Fruit fly (Drosophila melanogaster) whole organism, embryonic: Measurements from ENCODE around the gene mia.

Source experiments
- Abd-B ChIP-seq: fragments of 200-800 bp; sonication (Bioruptor generic); optimal IDR thresholded peaks from 2 replicates; lab custom pipeline; 2018; ENCODE audit warnings: missing biosample characterization, mild to moderate bottlenecking, missing genetic modification characterization, moderate library complexity
- CG10209 ChIP-seq: fragments of 200-800 bp; sonication (Bioruptor generic); optimal IDR thresholded peaks from 3 replicates; lab custom pipeline; 2017; ENCODE audit warnings: missing biosample characterization, mild to moderate bottlenecking, missing genetic modification characterization, missing genetic modification reagents
- CG11456 ChIP-seq: fragments of 200-800 bp; sonication (Bioruptor generic); IDR thresholded peaks from 3 replicates; pipeline ENCODE4 v1.3.6; 2022; ENCODE audit warnings: missing biosample characterization, missing genetic modification characterization
- CG11504 ChIP-seq: fragments of 200-800 bp; sonication (Bioruptor generic); optimal IDR thresholded peaks from 3 replicates; lab custom pipeline; 2019; ENCODE audit warnings: missing biosample characterization, mild to moderate bottlenecking, missing genetic modification characterization, moderate library complexity
- CG11695 ChIP-seq: fragments of 200-800 bp; sonication (Bioruptor generic); IDR thresholded peaks from 3 replicates; pipeline ENCODE4 v1.3.6; 2022; ENCODE audit warnings: missing biosample characterization, missing genetic modification characterization
- CG12391 ChIP-seq: fragments of 200-800 bp; sonication (Bioruptor generic); optimal IDR thresholded peaks from 3 replicates; lab custom pipeline; 2018; ENCODE audit warnings: missing biosample characterization, mild to moderate bottlenecking, missing genetic modification characterization, moderate library complexity
- CG12744 ChIP-seq: fragments of 200-800 bp; sonication (Bioruptor generic); optimal IDR thresholded peaks from 2 replicates; lab custom pipeline; 2016; ENCODE audit warnings: missing biosample characterization, missing genetic modification characterization
- CG14860 ChIP-seq: fragments of 200-800 bp; sonication (Bioruptor generic); IDR thresholded peaks from 3 replicates; pipeline ENCODE4 v1.3.6; 2022; ENCODE audit warnings: missing biosample characterization, missing genetic modification characterization; ENCODE audit not compliant: partially characterized antibody
- CG16813 ChIP-seq: fragments of 200-800 bp; sonication (Bioruptor generic); IDR thresholded peaks from 3 replicates; pipeline ENCODE4 v1.3.6; 2022; ENCODE audit warnings: missing biosample characterization, missing genetic modification characterization; ENCODE audit not compliant: partially characterized antibody
- CG17912 ChIP-seq: fragments of 200-800 bp; sonication (Bioruptor generic); optimal IDR thresholded peaks from 2 replicates; lab custom pipeline; 2018; ENCODE audit warnings: missing biosample characterization, mild to moderate bottlenecking, missing genetic modification characterization
- CG18764 ChIP-seq: fragments of 200-800 bp; sonication (Bioruptor generic); optimal IDR thresholded peaks from 3 replicates; lab custom pipeline; 2016; ENCODE audit warnings: missing biosample characterization, missing genetic modification characterization
- CG30020 ChIP-seq: fragments of 200-800 bp; optimal IDR thresholded peaks from 2 replicates; lab custom pipeline; 2019; ENCODE audit warnings: missing biosample characterization, mild to moderate bottlenecking, missing genetic modification characterization, moderate library complexity
- CG31388 ChIP-seq: fragments of 200-800 bp; sonication (Bioruptor generic); optimal IDR thresholded peaks from 2 replicates; lab custom pipeline; 2016; ENCODE audit warnings: missing biosample characterization, missing genetic modification characterization
- CG34224 ChIP-seq: fragments of 200-800 bp; sonication (Bioruptor generic); IDR thresholded peaks from 3 replicates; pipeline ENCODE4 v1.3.6; 2022; ENCODE audit warnings: missing biosample characterization, missing genetic modification characterization; ENCODE audit not compliant: partially characterized antibody
- CG34376 ChIP-seq: fragments of 200-800 bp; sonication (Bioruptor generic); optimal IDR thresholded peaks from 2 replicates; lab custom pipeline; 2018; ENCODE audit warnings: missing biosample characterization, mild to moderate bottlenecking, missing genetic modification characterization
- CG3847 ChIP-seq: fragments of 200-800 bp; sonication (Bioruptor generic); IDR thresholded peaks from 2 replicates; pipeline ENCODE4 v1.3.6; 2022; ENCODE audit warnings: missing biosample characterization, missing genetic modification characterization
- CG4360 ChIP-seq: fragments of 200-800 bp; sonication (Bioruptor generic); IDR thresholded peaks from 2 replicates; pipeline ENCODE4 v1.3.6; 2022; ENCODE audit warnings: missing biosample characterization, missing genetic modification characterization
- CG4424 ChIP-seq: fragments of 200-800 bp; sonication (Bioruptor generic); optimal IDR thresholded peaks from 3 replicates; lab custom pipeline; 2016; ENCODE audit warnings: missing biosample characterization, missing genetic modification characterization
- CG6175 ChIP-seq: fragments of 200-800 bp; sonication (Bioruptor generic); IDR thresholded peaks from 3 replicates; pipeline ENCODE4 v1.3.6; 2022; ENCODE audit warnings: missing biosample characterization, missing genetic modification characterization
- CG6272 ChIP-seq: fragments of 200-800 bp; sonication (Bioruptor generic); IDR thresholded peaks from 2 replicates; pipeline ENCODE4 v1.3.6; 2022; ENCODE audit warnings: missing biosample characterization, missing genetic modification characterization
- CG8359 ChIP-seq: fragments of 200-800 bp; sonication (Bioruptor generic); optimal IDR thresholded peaks from 2 replicates; lab custom pipeline; 2017; ENCODE audit warnings: missing biosample characterization, mild to moderate bottlenecking, missing genetic modification characterization, borderline replicate concordance
- D19A ChIP-seq: fragments of 200-800 bp; optimal IDR thresholded peaks from 3 replicates; lab custom pipeline; 2019; ENCODE audit warnings: missing biosample characterization, mild to moderate bottlenecking, missing genetic modification characterization, moderate library complexity
- Deaf1 ChIP-seq: fragments of 200-800 bp; optimal IDR thresholded peaks from 3 replicates; lab custom pipeline; 2019; ENCODE audit warnings: missing biosample characterization, mild to moderate bottlenecking, missing genetic modification characterization, moderate library complexity
- Dip3 ChIP-seq: fragments of 200-800 bp; sonication (Bioruptor generic); optimal IDR thresholded peaks from 3 replicates; lab custom pipeline; 2016; ENCODE audit warnings: missing biosample characterization, missing genetic modification characterization
- Ets97D ChIP-seq: fragments of 200-800 bp; sonication (Bioruptor generic); optimal IDR thresholded peaks from 3 replicates; lab custom pipeline; 2016; ENCODE audit warnings: missing biosample characterization, missing genetic modification characterization
- Hmx ChIP-seq: fragments of 200-800 bp; sonication (Bioruptor generic); optimal IDR thresholded peaks from 2 replicates; lab custom pipeline; 2016; ENCODE audit warnings: missing biosample characterization, missing genetic modification characterization
- Hr3 ChIP-seq: fragments of 200-800 bp; sonication (Bioruptor generic); optimal IDR thresholded peaks from 3 replicates; lab custom pipeline; 2016; ENCODE audit warnings: missing biosample characterization, missing genetic modification characterization
- Kr ChIP-seq: fragments of 200-800 bp; sonication (Bioruptor generic); optimal IDR thresholded peaks from 2 replicates; lab custom pipeline; 2017; ENCODE audit warnings: missing biosample characterization, mild to moderate bottlenecking, missing genetic modification characterization
- Lim3 ChIP-seq: fragments of 200-800 bp; sonication (Bioruptor generic); IDR thresholded peaks from 2 replicates; pipeline ENCODE4 v1.3.6; 2022; ENCODE audit warnings: missing biosample characterization, missing genetic modification characterization
- MESR4 ChIP-seq: fragments of 200-800 bp; sonication (Bioruptor generic); optimal IDR thresholded peaks from 2 replicates; lab custom pipeline; 2018; ENCODE audit warnings: missing biosample characterization, mild to moderate bottlenecking, missing genetic modification characterization, moderate library complexity
- Mrtf ChIP-seq: fragments of 200-800 bp; sonication (Bioruptor generic); IDR thresholded peaks from 3 replicates; pipeline ENCODE4 v1.3.6; 2022; ENCODE audit warnings: missing biosample characterization, missing genetic modification characterization
- NK7.1 ChIP-seq: fragments of 200-800 bp; sonication (Bioruptor generic); optimal IDR thresholded peaks from 3 replicates; lab custom pipeline; 2016; ENCODE audit warnings: missing biosample characterization, missing genetic modification characterization
- Nf-YB ChIP-seq: fragments of 200-800 bp; sonication (Bioruptor generic); optimal IDR thresholded peaks from 3 replicates; lab custom pipeline; 2019; ENCODE audit warnings: missing biosample characterization, mild to moderate bottlenecking, missing genetic modification characterization, moderate library complexity
- Sry-β ChIP-seq: fragments of 200-800 bp; sonication (Bioruptor generic); optimal IDR thresholded peaks from 2 replicates; lab custom pipeline; 2018; ENCODE audit warnings: missing biosample characterization, mild to moderate bottlenecking, missing genetic modification characterization, moderate library complexity
- Tbp ChIP-seq: fragments of >200 bp; optimal IDR thresholded peaks from 2 replicates; lab custom pipeline; 2018; ENCODE audit warnings: missing biosample characterization, missing genetic modification characterization
- Xrp1 ChIP-seq: fragments of 200-800 bp; sonication (Bioruptor generic); IDR thresholded peaks from 2 replicates; pipeline ENCODE4 v1.3.6; 2022; ENCODE audit warnings: missing biosample characterization, missing genetic modification characterization
- bab2 ChIP-seq: fragments of 200-800 bp; sonication (Bioruptor generic); optimal IDR thresholded peaks from 2 replicates; lab custom pipeline; 2016; ENCODE audit warnings: missing biosample characterization, missing genetic modification characterization
- dmrt11E ChIP-seq: fragments of 200-800 bp; sonication (Bioruptor generic); optimal IDR thresholded peaks from 3 replicates; lab custom pipeline; 2018; ENCODE audit warnings: missing biosample characterization, mild to moderate bottlenecking, missing genetic modification characterization, moderate library complexity
- ftz-f1 ChIP-seq: fragments of 200-800 bp; sonication (Bioruptor generic); optimal IDR thresholded peaks from 2 replicates; lab custom pipeline; 2016; ENCODE audit warnings: missing biosample characterization, missing genetic modification characterization
- jumu ChIP-seq: fragments of 200-800 bp; sonication (Bioruptor generic); optimal IDR thresholded peaks from 3 replicates; lab custom pipeline; 2016; ENCODE audit warnings: missing biosample characterization, missing genetic modification characterization
- kay ChIP-seq: fragments of 200-800 bp; sonication (Bioruptor generic); optimal IDR thresholded peaks from 2 replicates; lab custom pipeline; 2016; ENCODE audit warnings: missing biosample characterization, missing genetic modification characterization
- lbe ChIP-seq: fragments of 200-800 bp; sonication (Bioruptor generic); optimal IDR thresholded peaks from 2 replicates; lab custom pipeline; 2016; ENCODE audit warnings: missing biosample characterization, mild to moderate bottlenecking, missing genetic modification characterization
- luna ChIP-seq: fragments of 200-800 bp; sonication (Bioruptor generic); optimal IDR thresholded peaks from 2 replicates; lab custom pipeline; 2016; ENCODE audit warnings: missing biosample characterization, missing genetic modification characterization
- mam ChIP-seq: fragments of 200-800 bp; sonication (Bioruptor generic); optimal IDR thresholded peaks from 3 replicates; lab custom pipeline; 2016; ENCODE audit warnings: missing biosample characterization, missing genetic modification characterization
- mld ChIP-seq: fragments of 200-800 bp; sonication (Bioruptor generic); IDR thresholded peaks from 3 replicates; pipeline ENCODE4 v1.3.6; 2022; ENCODE audit warnings: missing biosample characterization, missing genetic modification characterization; ENCODE audit not compliant: partially characterized antibody
- pho ChIP-seq: fragments of 200-800 bp; sonication (Bioruptor generic); optimal IDR thresholded peaks from 2 replicates; lab custom pipeline; 2016; ENCODE audit warnings: missing biosample characterization, missing genetic modification characterization
- pnt ChIP-seq: fragments of 200-800 bp; sonication (Bioruptor generic); optimal IDR thresholded peaks from 3 replicates; lab custom pipeline; 2016; ENCODE audit warnings: missing biosample characterization, missing genetic modification characterization
- shn ChIP-seq: fragments of 200-800 bp; sonication (Bioruptor generic); optimal IDR thresholded peaks from 3 replicates; lab custom pipeline; 2016; ENCODE audit warnings: missing biosample characterization, missing genetic modification characterization
- slou ChIP-seq: fragments of 200-800 bp; sonication (Bioruptor generic); optimal IDR thresholded peaks from 3 replicates; lab custom pipeline; 2016; ENCODE audit warnings: missing biosample characterization, missing genetic modification characterization
- sqz ChIP-seq: fragments of 200-800 bp; sonication (Bioruptor generic); optimal IDR thresholded peaks from 3 replicates; lab custom pipeline; 2018; ENCODE audit warnings: missing biosample characterization, mild to moderate bottlenecking, missing genetic modification characterization
- ssp ChIP-seq: fragments of 200-800 bp; sonication (Bioruptor generic); IDR thresholded peaks from 2 replicates; pipeline ENCODE4 v1.3.6; 2022; ENCODE audit warnings: missing biosample characterization, missing genetic modification characterization

mia gene

DNA sequence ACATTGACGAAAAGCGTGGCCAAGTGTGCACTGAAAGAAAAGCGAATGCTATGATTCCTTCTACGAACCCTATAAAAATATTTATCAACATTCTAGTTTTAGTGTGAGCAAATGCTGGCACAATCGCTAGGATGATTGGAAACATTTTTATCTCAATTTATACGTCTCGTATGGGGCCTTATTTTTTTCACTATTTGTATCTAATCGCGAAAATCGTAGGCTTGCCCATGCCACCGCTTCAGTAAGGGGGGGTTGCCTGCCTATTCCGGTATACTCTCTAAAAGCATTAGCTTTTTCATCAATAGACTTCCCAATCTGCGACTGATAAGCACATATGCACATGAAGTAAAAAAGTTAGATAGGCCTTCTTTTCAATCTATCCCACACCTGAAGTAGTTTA, 14.7 kb upstream of the mia start (continued):
- TF ChIP-seq mld = no peak
- TF ChIP-seq CG11504 (tag; lab: Kevin White, UChicago) = peak; percentile 88
- TF ChIP-seq Kr = no peak
- TF ChIP-seq kay (GFP tag; lab: Kevin White, UChicago) = peak; percentile 39
- peak; percentile 5 for TF ChIP-seq CG8359 (GFP tag; lab: Kevin White, UChicago)
- peak; percentile 40 for TF ChIP-seq CG31388 (GFP tag; lab: Kevin White, UChicago)
- TF ChIP-seq dmrt11E (tag; lab: Kevin White, UChicago) = no peak
- no peak for TF ChIP-seq CG34224
- TF ChIP-seq Tbp (GFP tag; lab: Kevin White, UChicago) = no peak
- TF ChIP-seq CG12391 (tag; lab: Kevin White, UChicago) = peak; percentile 82
- TF ChIP-seq CG14860 = no peak
- TF ChIP-seq Hr3 (GFP tag; lab: Kevin White, UChicago) = peak; percentile 74
- peak; percentile 89 for TF ChIP-seq CG11695 (GFP tag; lab: Robert Waterston, UW)
- TF ChIP-seq sqz (GFP tag; lab: Kevin White, UChicago) = no peak
- TF ChIP-seq CG34376 = peak; percentile 96
- TF ChIP-seq CG3847 (GFP tag; lab: Robert Waterston, UW) = peak; percentile 82
- peak; percentile 82 for TF ChIP-seq CG10209 (GFP tag; lab: Kevin White, UChicago)
- peak; percentile 59 for TF ChIP-seq ssp (GFP tag; lab: Robert Waterston, UW)
- no peak for TF ChIP-seq CG17912 (GFP tag; lab: Kevin White, UChicago)
- no peak for TF ChIP-seq Abd-B
- peak; percentile 25 for TF ChIP-seq Deaf1 (tag; lab: Kevin White, UChicago)
- TF ChIP-seq CG6272 (GFP tag; lab: Robert Waterston, UW) = peak; percentile 84
- peak; percentile 60 for TF ChIP-seq D19A (tag; lab: Kevin White, UChicago)
- TF ChIP-seq CG11456 (GFP tag; lab: Robert Waterston, UW) = peak; percentile 83
- TF ChIP-seq mam = peak; percentile 65
- peak; percentile 64 for TF ChIP-seq CG4360 (GFP tag; lab: Robert Waterston, UW)
- peak; percentile 79 for TF ChIP-seq jumu (GFP tag; lab: Kevin White, UChicago)
- no peak for TF ChIP-seq Sry-β (GFP tag; lab: Kevin White, UChicago)
- peak; percentile 81 for TF ChIP-seq Mrtf
- peak; percentile 63 for TF ChIP-seq CG4424 (GFP tag; lab: Kevin White, UChicago)
- peak; percentile 75 for TF ChIP-seq Dip3 (GFP tag; lab: Kevin White, UChicago)
- peak; percentile 58 for TF ChIP-seq NK7.1 (GFP tag; lab: Kevin White, UChicago)
- TF ChIP-seq CG12744 (GFP tag; lab: Kevin White, UChicago) = peak; percentile 27
- peak; percentile 38 for TF ChIP-seq Ets97D
- no peak for TF ChIP-seq CG30020 (tag; lab: Kevin White, UChicago)
- no peak for TF ChIP-seq ftz-f1 (GFP tag; lab: Kevin White, UChicago)
- TF ChIP-seq CG18764 (GFP tag; lab: Kevin White, UChicago) = peak; percentile 54
- no peak for TF ChIP-seq CG16813 (GFP tag; lab: Robert Waterston, UW)
- TF ChIP-seq CG6175 (GFP tag; lab: Robert Waterston, UW) = peak; percentile 73; the same call in 2 of the 3 replicates
- peak; percentile 71 for TF ChIP-seq shn
- TF ChIP-seq Nf-YB (GFP tag; lab: Kevin White, UChicago) = peak; percentile 25
- TF ChIP-seq Hmx (GFP tag; lab: Kevin White, UChicago) = no peak
- TF ChIP-seq bab2 (GFP tag; lab: Kevin White, UChicago) = peak; percentile 82
- peak; percentile 73 for TF ChIP-seq pnt (GFP tag; lab: Kevin White, UChicago)
- peak; percentile 4 for TF ChIP-seq MESR4 (GFP tag; lab: Kevin White, UChicago)
- peak; percentile 79 for TF ChIP-seq pho
- no peak for TF ChIP-seq luna (GFP tag; lab: Kevin White, UChicago)
- peak; percentile 68 for TF ChIP-seq lbe
- peak; percentile 40 for TF ChIP-seq slou (GFP tag; lab: Kevin White, UChicago)
- TF ChIP-seq Xrp1 (GFP tag; lab: Robert Waterston, UW) = peak; percentile 82
- TF ChIP-seq Lim3 (GFP tag; lab: Robert Waterston, UW) = 0 out of 2 replicates have a peak, but pooled peaks have one; percentile 8
